Fruit fly (Drosophila melanogaster) whole organism, wandering third instar larva: ENCODE data around the gene CG46427.

Experiments used
- CrebA ChIP-seq: fragments of 200-800 bp; sonication (Bioruptor generic); optimal IDR thresholded peaks from 2 replicates; lab custom pipeline; 2016; ENCODE audit warnings: missing biosample characterization, mild to moderate bottlenecking, missing genetic modification characterization, borderline replicate concordance
- Dif ChIP-seq: fragments of 200-275, 200-300 bp; sonication (Bioruptor generic); optimal IDR thresholded peaks from 2 replicates; lab custom pipeline; 2018; ENCODE audit warnings: missing biosample characterization, missing genetic modification characterization; ENCODE audit not compliant: partially characterized antibody
- Hr78 ChIP-seq: fragments of >200 bp; optimal IDR thresholded peaks from 2 replicates; lab custom pipeline; 2017; ENCODE audit warnings: missing biosample characterization, missing genetic modification characterization
- Myc ChIP-seq: fragments of >200 bp; optimal IDR thresholded peaks from 2 replicates; lab custom pipeline; 2017
- h ChIP-seq: fragments of 200-800 bp; sonication (Bioruptor generic); optimal IDR thresholded peaks from 3 replicates; lab custom pipeline; 2016; ENCODE audit warnings: missing biosample characterization, mild to moderate bottlenecking, missing genetic modification characterization
- pan ChIP-seq: fragments of >200 bp; optimal IDR thresholded peaks from 2 replicates; lab custom pipeline; 2017
- psq ChIP-seq: fragments of 200-800 bp; sonication (Bioruptor generic); optimal IDR thresholded peaks from 3 replicates; lab custom pipeline; 2017; ENCODE audit warnings: missing biosample characterization, mild to moderate bottlenecking, missing genetic modification characterization, moderate library complexity
- sage ChIP-seq: fragments of 200-800 bp; sonication (Bioruptor generic); optimal IDR thresholded peaks from 2 replicates; lab custom pipeline; 2016; ENCODE audit warnings: missing biosample characterization, mild to moderate bottlenecking, missing genetic modification characterization

DNA sequence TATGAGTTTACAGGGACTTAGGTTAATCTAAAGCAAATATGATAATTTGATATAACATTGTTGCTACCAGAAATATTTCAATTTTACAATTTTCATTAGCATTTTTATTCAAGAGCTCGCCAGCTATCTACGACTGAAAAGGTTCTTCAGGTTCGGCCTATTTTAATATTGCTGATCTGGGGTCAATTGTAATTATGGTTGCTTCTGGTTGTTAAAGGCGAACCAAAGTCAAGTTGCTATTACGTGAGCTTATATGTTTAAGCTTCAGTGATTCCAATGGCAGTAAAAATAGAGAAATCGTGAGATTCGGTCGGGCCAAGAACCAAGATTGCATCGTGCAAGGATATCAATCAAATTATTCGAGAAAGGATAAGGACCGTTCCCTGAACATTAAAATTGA is 3.0 kb downstream of the CG46427 start, which contains the start of gene Desat2:
- TF ChIP-seq Dif (GFP tag; lab: Kevin White, UChicago) (no peak), Myc (no peak), h (GFP tag; lab: Kevin White, UChicago) (no peak), CrebA (no peak), psq (GFP tag; lab: Kevin White, UChicago) (no peak), sage (GFP tag; lab: Kevin White, UChicago) (no peak), Hr78 (GFP tag; lab: Kevin White, UChicago) (no peak), pan (lab: Kevin White, UChicago) (no peak)
